Worm (Caenorhabditis elegans) whole organism, L4/young adult: ENCODE measurements around the gene T26A8.4.
A peak's percentile ranks its signal among the peaks of the same experiment; 100 is the strongest.

Source experiments
- W03F9.2 ChIP-seq: fragments of 150-350 bp; optimal IDR thresholded peaks from 2 replicates; lab custom pipeline; 2014; ENCODE audit warnings: missing biosample characterization, missing genetic modification characterization
- dao-5 ChIP-seq: sonication (generic microtip); optimal IDR thresholded peaks from 2 replicates; lab custom pipeline; 2016; ENCODE audit warnings: missing genotype, missing genetic modification characterization, moderate library complexity, missing compliant biosample characterization
- him-1 ChIP-seq: sonication (generic microtip); optimal IDR thresholded peaks from 2 replicates; lab custom pipeline; 2016; ENCODE audit warnings: missing genotype, missing genetic modification reagents, missing genetic modification characterization, missing compliant biosample characterization

The T26A8.4 gene

DNA sequence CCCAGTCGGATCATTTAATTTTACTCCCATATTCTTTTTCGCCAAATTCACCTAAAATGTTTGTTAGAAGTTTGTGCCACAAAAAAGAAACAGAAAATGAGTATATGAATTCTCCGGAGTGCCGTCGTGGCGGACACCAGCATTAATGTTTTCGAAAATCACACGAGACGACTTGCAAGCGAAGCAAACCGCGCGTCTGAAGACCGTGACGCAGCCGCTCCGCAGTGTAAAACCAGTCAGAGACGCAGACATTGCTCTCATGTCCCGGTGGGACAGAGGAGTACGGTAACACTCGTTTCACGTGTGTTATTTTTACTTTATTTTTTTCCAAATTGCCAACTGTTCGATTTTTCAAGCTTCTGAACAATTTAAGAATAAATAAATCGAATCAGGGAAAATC is at the start of gene T26A8.4, which contains the start of gene pdtf-1:
Gene T26A8.4, minus strand, starts transcription at position 185 of the 400 bp plus-strand sequence.
Gene pdtf-1, plus strand, starts transcription at position 330 of the 400 bp plus-strand sequence.
- TF ChIP-seq dao-5 (tag; lab: Kevin White, UChicago) (no peak), W03F9.2 (tag; lab: Kevin White, UChicago) (peak; percentile 87), him-1 (tag; lab: Kevin White, UChicago) (peak; percentile 42)

DNA sequence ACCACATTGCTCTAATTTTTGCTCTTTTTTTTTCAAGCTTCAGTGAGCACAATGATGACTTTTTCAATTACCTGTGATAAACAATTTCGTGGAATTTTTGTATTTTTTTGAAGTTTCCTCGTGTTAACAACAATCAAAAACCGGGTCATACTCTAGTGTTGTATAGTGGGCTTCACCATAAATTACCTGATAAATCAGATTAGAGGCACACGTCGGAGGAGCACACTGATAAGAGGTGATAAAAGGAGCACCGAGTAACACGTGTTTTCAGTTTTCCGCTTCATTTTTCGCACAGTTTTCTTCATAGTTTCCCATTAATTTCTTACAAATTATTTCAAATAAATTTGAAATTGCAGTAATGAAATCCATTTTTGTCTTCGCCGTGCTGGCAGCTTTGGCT is 48.6 kb upstream of the T26A8.4 start, which contains the start of gene spp-8:
Gene spp-8, plus strand, starts transcription at position 357 of the 400 bp plus-strand sequence.
- no peak for TF ChIP-seq W03F9.2 (tag; lab: Kevin White, UChicago)
- no peak for TF ChIP-seq him-1 (tag; lab: Kevin White, UChicago)
- no peak for TF ChIP-seq dao-5 (tag; lab: Kevin White, UChicago)

DNA sequence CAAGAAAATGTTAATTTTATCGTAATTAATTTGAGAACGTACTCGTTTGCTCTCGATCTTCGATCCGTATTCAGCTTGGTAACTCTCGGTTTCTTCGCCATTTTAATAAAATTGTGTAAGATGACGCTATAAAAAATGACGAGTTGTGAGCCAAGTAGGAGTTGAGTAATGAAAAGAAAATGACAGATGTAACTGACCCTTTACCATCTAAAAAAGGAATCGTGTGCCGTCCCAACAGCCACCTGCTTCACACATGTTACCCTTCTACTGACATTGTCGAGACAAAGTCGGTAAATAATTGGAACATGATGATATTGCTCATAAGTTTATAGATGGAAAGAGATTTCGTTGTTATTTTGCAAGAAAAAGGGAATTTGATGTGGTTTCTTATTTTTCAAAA is 46.7 kb upstream of the T26A8.4 start, which contains the start of gene hlh-12:
Gene hlh-12, minus strand, starts transcription at position 101 of the 400 bp plus-strand sequence.
- TF ChIP-seq dao-5 (tag; lab: Kevin White, UChicago) (no peak), him-1 (tag; lab: Kevin White, UChicago) (no peak), W03F9.2 (tag; lab: Kevin White, UChicago) (no peak)

DNA sequence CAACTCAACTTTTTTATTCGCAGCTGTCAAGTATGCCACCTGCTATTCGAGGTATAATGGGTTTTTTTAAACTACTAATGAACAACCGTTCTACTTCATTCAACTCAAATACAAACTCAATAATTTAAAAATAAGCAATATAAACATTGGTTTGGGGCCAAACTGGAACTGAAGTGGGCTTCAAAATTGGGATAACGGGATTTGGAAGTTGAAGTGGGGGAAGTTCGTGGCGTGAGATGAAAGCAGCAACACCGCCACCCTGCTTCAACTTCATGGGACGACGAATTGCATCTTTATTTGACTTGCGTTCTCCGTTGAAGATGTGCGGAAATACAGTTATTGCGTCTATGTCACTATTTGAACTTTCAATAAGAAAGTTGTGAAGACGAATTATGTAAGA is 45.8 kb upstream of the T26A8.4 start:
- TF ChIP-seq W03F9.2 (tag; lab: Kevin White, UChicago) (no peak), dao-5 (tag; lab: Kevin White, UChicago) (no peak), him-1 (tag; lab: Kevin White, UChicago) (no peak)

DNA sequence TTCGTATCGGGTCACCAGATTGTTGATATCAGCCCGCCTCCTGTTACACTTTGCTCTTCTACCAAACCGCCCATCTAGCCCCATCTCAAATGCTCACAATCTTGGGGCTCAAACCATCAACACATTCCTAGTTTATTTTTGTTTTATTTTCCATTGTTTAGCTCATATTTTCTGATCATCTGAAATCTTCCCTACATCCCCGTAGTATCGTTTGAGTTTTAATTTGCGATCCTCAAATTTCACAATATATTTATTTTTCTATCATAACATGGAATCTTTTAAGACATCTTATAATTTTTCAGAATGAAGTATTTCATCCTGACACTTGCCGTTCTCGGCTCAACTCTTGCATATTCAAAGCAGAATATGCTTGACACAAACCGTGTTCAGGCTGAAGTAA is 44.2 kb upstream of the T26A8.4 start, which contains the start of gene spp-10:
Gene spp-10, plus strand, starts transcription at position 301 of the 400 bp plus-strand sequence.
- no peak for TF ChIP-seq him-1 (tag; lab: Kevin White, UChicago)
- no peak for TF ChIP-seq W03F9.2 (tag; lab: Kevin White, UChicago)
- TF ChIP-seq dao-5 (tag; lab: Kevin White, UChicago), result no peak

DNA sequence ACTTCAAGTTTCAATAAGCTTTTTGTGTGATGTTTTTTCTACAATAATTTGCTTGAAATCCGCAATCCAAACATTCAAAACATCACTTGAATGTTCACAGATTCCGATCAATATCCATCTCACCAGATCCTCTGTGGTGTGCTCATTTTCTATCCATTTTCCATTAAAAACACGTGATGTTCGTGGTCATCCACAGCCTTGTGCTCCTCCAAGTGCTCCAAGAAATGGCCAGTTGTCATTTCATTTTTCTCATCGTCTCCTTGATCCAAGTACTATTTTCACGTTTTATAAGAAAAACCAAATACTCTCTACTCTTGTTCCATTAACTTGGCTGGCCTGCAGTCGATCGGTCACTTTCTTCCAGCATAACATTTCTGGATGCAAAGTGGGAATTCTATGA is 43.5 kb upstream of the T26A8.4 start:
- no peak for TF ChIP-seq W03F9.2 (tag; lab: Kevin White, UChicago)
- TF ChIP-seq him-1 (tag; lab: Kevin White, UChicago), result no peak
- TF ChIP-seq dao-5 (tag; lab: Kevin White, UChicago), result no peak

DNA sequence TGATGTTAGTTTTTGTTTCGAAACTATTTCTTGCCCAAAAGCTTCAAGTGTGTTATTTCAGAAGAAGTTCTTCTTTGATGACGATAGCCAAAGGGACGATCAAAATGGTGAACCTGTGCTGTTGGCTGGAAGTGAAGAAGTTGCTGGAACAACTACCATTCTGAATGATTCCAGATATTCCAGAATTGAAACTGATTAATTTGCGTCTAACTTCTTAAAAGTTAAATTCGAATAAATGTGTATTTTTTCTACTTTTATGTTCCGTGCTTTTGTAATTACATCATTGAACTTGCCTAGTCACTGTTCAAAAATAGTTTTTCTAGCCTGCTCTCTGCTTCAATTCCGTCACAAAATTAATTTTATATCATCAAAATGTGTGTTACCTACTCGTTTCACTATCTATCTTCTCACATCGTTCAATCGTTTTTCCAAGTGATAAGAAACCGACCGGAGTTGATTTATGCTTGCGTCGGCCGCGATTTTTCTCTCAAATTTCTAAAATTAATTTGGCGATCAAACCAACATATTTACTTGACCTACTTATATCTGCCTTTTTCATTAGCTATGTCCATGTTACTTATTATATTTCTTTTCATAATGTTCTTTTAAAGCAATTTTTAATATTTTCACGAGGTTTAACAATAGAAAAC is 42.5 kb upstream of the T26A8.4 start:
- TF ChIP-seq him-1 (tag; lab: Kevin White, UChicago) (no peak), W03F9.2 (tag; lab: Kevin White, UChicago) (no peak), dao-5 (tag; lab: Kevin White, UChicago) (no peak)

DNA sequence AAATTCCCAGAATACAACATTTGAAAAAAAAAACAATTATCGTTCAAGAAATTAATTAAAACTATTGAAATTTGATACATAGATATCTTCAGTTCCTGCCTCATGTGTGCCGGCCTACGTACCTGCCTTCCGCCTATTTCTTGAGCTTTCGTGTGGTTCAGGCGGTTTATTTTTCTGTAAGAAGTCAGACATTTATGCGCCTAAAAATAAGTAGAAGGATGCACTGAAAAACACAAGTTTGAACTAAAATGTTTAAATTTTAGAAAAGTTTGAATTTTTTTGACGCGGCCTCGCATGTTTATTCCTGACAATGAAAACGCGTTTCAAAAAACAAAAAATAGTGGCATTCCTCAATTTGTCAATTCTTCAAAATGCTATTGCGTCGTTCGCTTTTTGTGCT is 41.1 kb upstream of the T26A8.4 start, which contains the start of gene C28C12.11:
Gene C28C12.11, plus strand, starts transcription at position 301 of the 400 bp plus-strand sequence.
- TF ChIP-seq W03F9.2 (tag; lab: Kevin White, UChicago), result no peak

DNA sequence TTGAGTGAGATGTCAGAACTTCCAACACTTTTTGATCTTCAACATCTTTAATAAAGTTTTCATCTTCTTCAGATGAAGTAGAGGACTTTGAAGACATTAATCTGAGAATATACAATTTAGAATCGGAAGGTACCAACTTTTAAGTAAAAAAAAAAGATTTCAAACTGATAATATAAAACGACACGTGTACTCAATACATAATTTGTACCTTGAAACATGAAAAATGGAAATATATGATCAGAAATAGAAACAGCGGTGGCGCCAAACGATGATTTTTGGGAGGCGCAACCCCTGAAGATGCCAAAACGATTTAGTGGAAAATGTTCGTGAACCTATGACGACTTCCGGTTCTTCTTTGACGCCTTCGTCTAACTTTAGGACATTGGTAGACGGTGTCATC is 39.8 kb upstream of the T26A8.4 start, which contains the start of gene oat-1:
Gene oat-1, minus strand, starts transcription at position 101 of the 400 bp plus-strand sequence.
- no peak for TF ChIP-seq him-1 (tag; lab: Kevin White, UChicago)
- no peak for TF ChIP-seq W03F9.2 (tag; lab: Kevin White, UChicago)
- no peak for TF ChIP-seq dao-5 (tag; lab: Kevin White, UChicago)

DNA sequence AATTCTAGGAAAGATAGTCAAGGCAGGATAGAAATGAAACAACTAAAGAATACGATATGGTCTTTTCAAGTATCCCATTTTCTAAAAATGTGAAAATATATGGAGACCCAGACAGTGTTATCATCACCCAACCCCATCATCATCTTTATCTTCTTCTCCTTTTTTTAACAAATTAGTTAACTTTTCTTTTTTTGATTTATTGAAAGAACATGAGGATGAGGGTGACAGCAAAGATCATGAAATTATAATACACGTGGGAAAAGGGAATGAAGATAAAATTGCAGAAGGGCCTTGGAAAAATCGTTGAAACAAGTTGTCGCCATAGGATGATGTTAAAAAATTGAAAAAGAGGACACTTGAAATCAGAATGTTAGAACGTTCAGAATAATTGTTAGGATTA is 31.5 kb upstream of the T26A8.4 start:
- TF ChIP-seq him-1 (tag; lab: Kevin White, UChicago), result no peak
- no peak for TF ChIP-seq dao-5 (tag; lab: Kevin White, UChicago)
- TF ChIP-seq W03F9.2 (tag; lab: Kevin White, UChicago), result no peak

DNA sequence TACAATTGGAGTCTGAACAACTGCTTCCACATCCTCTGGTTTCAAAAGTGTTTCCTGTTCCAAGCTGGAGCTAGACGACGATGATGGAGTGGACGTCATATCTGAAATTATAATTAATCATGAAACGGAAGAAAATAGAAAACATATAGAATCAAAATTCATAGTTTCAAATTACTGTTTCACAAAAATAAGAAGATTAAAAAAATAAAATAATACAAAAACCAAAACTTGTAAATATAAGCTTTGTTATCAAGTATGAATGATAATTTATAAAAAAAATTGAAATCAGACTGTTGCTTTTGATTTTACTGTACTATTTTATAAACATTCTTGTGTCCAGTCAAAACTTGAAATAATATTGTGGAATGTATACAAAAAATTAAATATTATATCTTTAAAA is 31.0 kb upstream of the T26A8.4 start, which contains the start of gene str-176:
Gene str-176, minus strand, starts transcription at position 101 of the 400 bp plus-strand sequence.
- no peak for TF ChIP-seq him-1 (tag; lab: Kevin White, UChicago)
- TF ChIP-seq W03F9.2 (tag; lab: Kevin White, UChicago), result no peak
- TF ChIP-seq dao-5 (tag; lab: Kevin White, UChicago), result no peak

DNA sequence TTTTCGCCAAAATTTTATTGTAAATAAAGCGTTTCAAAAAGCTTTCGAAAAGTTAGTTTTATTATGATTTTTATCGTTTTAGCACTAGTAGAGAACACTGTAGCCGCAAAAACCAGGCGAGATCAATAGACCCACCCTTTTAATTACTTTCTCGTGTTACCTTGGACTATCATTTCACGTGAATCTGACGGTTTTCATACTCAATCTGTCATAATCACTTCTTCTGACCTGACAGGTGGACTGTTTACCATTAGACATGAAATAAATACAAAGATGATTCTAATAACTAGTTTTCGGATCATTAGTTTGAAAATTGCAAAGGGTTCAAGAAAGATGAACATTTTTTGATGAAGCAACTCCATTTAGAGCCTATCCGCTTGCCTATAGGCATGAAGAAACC is 30.4 kb upstream of the T26A8.4 start:
- TF ChIP-seq him-1 (tag; lab: Kevin White, UChicago) (no peak), dao-5 (tag; lab: Kevin White, UChicago) (no peak), W03F9.2 (tag; lab: Kevin White, UChicago) (no peak)

DNA sequence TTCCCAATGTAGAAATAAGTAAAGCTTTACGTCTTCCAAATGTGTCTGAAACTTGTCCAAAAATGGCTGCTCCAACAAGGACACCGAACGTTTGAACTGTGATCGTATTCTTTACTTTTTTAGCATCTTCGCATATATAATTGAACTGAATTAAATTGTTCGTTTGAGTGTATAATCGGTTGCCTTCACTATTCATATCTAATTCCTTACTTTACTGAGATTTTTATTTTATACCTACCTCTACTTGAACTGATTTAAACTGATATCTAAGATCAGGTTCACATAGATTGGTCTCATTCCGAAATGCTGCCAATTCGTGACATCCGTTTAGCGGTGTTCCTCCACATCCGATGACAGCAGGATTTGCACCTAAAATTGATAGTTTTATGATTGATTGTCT is 29.7 kb upstream of the T26A8.4 start:
- TF ChIP-seq W03F9.2 (tag; lab: Kevin White, UChicago), result no peak
- no peak for TF ChIP-seq dao-5 (tag; lab: Kevin White, UChicago)
- TF ChIP-seq him-1 (tag; lab: Kevin White, UChicago), result no peak

DNA sequence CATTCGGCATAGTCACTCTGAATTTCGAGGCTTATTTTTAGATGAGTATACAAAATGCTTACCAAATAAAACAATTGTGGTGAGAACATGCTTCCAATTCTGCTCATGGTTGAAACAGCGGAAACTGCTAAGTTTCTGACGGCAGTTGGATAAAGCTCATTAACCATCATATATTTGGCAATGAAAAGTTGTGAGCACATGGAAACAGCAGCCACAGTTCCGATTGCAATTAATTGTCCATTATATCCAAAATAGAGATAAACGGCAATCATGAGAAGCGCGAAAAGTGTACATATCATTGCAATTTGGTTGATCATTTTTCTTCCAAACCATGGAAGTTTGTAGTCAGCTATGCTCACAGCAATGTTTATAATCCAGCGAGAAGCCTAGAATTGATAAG is 28.5 kb upstream of the T26A8.4 start:
- TF ChIP-seq him-1 (tag; lab: Kevin White, UChicago) (no peak), W03F9.2 (tag; lab: Kevin White, UChicago) (no peak), dao-5 (tag; lab: Kevin White, UChicago) (no peak)
